Worm (Caenorhabditis elegans): ENCODE results near the gene dnj-22.

Gene dnj-22

ce11 chrV:8481274-8481673, 19.4 kb upstream of the dnj-22 start:
- TF ChIP-seq hnd-1 (tag; optimal IDR thresholded peaks at IDR 0.05) (no peak), scrt-1 (GFP tag; IDR thresholded peaks at IDR 0.05) (no peak), pes-1 (GFP tag; IDR thresholded peaks at IDR 0.05) (no peak)

ce11 chrV:8470906-8471305, 9.0 kb upstream of the dnj-22 start, which contains the start of gene gplb-1:
TSS of gene gplb-1 (minus strand) at chrV:8471242.
- TF ChIP-seq tbx-37 (GFP tag; conservative IDR thresholded peaks at IDR 0.05) (no peak), F13C5.2 (tag; optimal IDR thresholded peaks at IDR 0.05) (no peak), aly-1 (tag; optimal IDR thresholded peaks at IDR 0.05) (no peak), ceh-13 (GFP tag; optimal IDR thresholded peaks at IDR 0.05) (no peak), sea-1 (GFP tag; conservative IDR thresholded peaks at IDR 0.05) (no peak), pes-1 (GFP tag; IDR thresholded peaks at IDR 0.05) (no peak), tbx-11 (GFP tag; IDR thresholded peaks at IDR 0.05) (no peak), hmbx-1 (tag; optimal IDR thresholded peaks at IDR 0.05) (no peak), hmg-4 (GFP tag; optimal IDR thresholded peaks at IDR 0.05) (no peak), hnd-1 (tag; optimal IDR thresholded peaks at IDR 0.05) (no peak), tra-4 (tag; optimal IDR thresholded peaks at IDR 0.05) (no peak)

DNA sequence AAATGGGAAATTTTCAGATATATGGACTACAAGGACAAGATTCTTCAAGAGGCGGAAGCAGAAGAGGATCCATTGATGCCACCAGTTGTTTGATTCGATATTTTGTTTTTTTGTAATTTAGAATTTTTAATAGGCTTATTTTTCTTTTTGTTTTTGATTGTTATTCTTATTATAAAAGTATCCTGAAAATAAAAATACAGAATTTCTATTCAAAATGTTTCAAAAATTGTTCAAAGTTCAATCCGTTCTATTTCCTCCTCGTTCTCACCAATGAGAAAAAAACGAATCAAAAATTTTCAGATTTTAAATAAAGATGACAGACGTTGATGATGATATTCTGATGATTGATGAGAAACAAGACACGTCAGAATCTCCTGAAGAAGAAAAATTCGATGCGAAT, 6.8 kb upstream of the dnj-22 start, which contains the start of gene phf-30:
phf-30 (plus strand) TSS at position 301 of the 400 bp plus-strand sequence.
- TF ChIP-seq aly-1 (tag; optimal IDR thresholded peaks at IDR 0.05) (no peak), hmg-4 (GFP tag; optimal IDR thresholded peaks at IDR 0.05) (no peak), tbx-37 (GFP tag; conservative IDR thresholded peaks at IDR 0.05) (no peak), hmbx-1 (tag; optimal IDR thresholded peaks at IDR 0.05) (no peak), ets-7 (tag; optimal IDR thresholded peaks at IDR 0.05) (no peak), B0310.2 (tag; optimal IDR thresholded peaks at IDR 0.05) (no peak), tbx-11 (GFP tag; IDR thresholded peaks at IDR 0.05) (no peak), scrt-1 (GFP tag; IDR thresholded peaks at IDR 0.05) (no peak), ceh-13 (GFP tag; optimal IDR thresholded peaks at IDR 0.05) (no peak), F13C5.2 (tag; optimal IDR thresholded peaks at IDR 0.05) (no peak), ama-1 (optimal IDR thresholded peaks at IDR 0.05) (no peak), hnd-1 (tag; optimal IDR thresholded peaks at IDR 0.05) (no peak), tra-4 (tag; optimal IDR thresholded peaks at IDR 0.05) (no peak), ceh-36 (tag; optimal IDR thresholded peaks at IDR 0.05) (no peak), sea-1 (GFP tag; conservative IDR thresholded peaks at IDR 0.05) (no peak)

DNA sequence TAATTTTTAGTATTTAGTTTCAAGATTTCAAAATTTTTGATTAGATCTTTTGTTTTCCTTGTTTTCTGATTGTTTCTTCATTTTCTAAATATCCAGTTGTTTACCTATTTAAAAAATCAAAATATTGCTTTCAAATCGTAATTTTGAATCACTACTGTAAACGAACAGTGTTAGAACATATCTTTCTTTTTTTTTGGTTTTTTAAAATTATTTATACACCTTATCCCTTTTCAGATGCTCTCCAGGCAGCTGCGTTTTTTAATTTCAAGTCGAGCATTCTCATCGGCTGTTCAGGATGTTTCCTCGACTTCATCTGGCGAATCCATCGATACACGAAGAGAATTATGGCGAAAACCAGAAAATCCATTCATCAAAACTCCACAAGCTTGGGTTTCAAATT, 5.1 kb upstream of the dnj-22 start, which contains the start of gene mrpl-4:
mrpl-4 (plus strand) TSS at position 235 of the 400 bp plus-strand sequence.
- TF ChIP-seq ama-1 (optimal IDR thresholded peaks at IDR 0.05) (no peak), hnd-1 (tag; optimal IDR thresholded peaks at IDR 0.05) (no peak), ceh-13 (GFP tag; optimal IDR thresholded peaks at IDR 0.05) (no peak), ceh-36 (tag; optimal IDR thresholded peaks at IDR 0.05) (no peak), hmg-4 (GFP tag; optimal IDR thresholded peaks at IDR 0.05) (no peak), hmbx-1 (tag; optimal IDR thresholded peaks at IDR 0.05) (no peak), pes-1 (GFP tag; IDR thresholded peaks at IDR 0.05) (no peak), tbx-11 (GFP tag; IDR thresholded peaks at IDR 0.05) (no peak), aly-1 (tag; optimal IDR thresholded peaks at IDR 0.05) (no peak), tra-4 (tag; optimal IDR thresholded peaks at IDR 0.05) (no peak), flt-1 (GFP tag; IDR thresholded peaks at IDR 0.05) (no peak)

DNA sequence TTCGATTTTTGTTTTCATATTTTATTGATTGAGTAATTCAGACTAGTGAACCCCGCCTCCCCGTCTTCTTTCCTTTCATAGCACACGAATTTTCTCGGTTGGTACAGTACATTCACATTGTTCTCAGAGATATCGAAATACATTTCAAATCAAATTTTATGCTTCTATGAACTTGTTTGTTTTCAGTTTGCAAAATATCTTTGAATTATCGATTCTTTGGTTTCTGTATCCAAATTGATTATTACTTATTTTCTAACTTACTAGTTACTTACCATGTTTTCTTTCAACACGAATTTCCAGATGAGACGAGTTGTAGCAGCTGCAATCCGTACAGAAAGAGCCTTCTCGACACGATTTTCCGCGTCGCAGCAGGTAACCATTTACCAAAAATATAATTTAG, 3.5 kb upstream of the dnj-22 start, which contains the start of gene mrps-2:
mrps-2 (plus strand) TSS at position 301 of the 400 bp plus-strand sequence.
- TF ChIP-seq tbx-11 (GFP tag; IDR thresholded peaks at IDR 0.05) (no peak), ets-7 (tag; optimal IDR thresholded peaks at IDR 0.05) (no peak), ceh-13 (GFP tag; optimal IDR thresholded peaks at IDR 0.05) (no peak), sea-1 (GFP tag; conservative IDR thresholded peaks at IDR 0.05) (no peak)

ce11 chrV:8460800-8461199, 1.1 kb downstream of the dnj-22 start:
- TF ChIP-seq hnd-1 (tag; optimal IDR thresholded peaks at IDR 0.05) = no peak
- no peak for TF ChIP-seq pes-1 (GFP tag; IDR thresholded peaks at IDR 0.05)
- no peak for TF ChIP-seq ceh-36 (tag; optimal IDR thresholded peaks at IDR 0.05)
- no peak for TF ChIP-seq tbx-11 (GFP tag; IDR thresholded peaks at IDR 0.05)
- TF ChIP-seq hmg-4 (GFP tag; optimal IDR thresholded peaks at IDR 0.05) = no peak
- no peak for TF ChIP-seq aly-1 (tag; optimal IDR thresholded peaks at IDR 0.05)
- no peak for TF ChIP-seq ama-1 (optimal IDR thresholded peaks at IDR 0.05)
- no peak for TF ChIP-seq tbx-37 (GFP tag; conservative IDR thresholded peaks at IDR 0.05)
- no peak for TF ChIP-seq ets-7 (tag; optimal IDR thresholded peaks at IDR 0.05)
- no peak for TF ChIP-seq sea-1 (GFP tag; conservative IDR thresholded peaks at IDR 0.05)
- no peak for TF ChIP-seq ceh-13 (GFP tag; optimal IDR thresholded peaks at IDR 0.05)
- no peak for TF ChIP-seq B0310.2 (tag; optimal IDR thresholded peaks at IDR 0.05)
- no peak for TF ChIP-seq scrt-1 (GFP tag; IDR thresholded peaks at IDR 0.05)

ce11 chrV:8460306-8460705, 1.6 kb downstream of the dnj-22 start, which contains the start of gene T23B12.6:
TSS of gene T23B12.6 (minus strand) at chrV:8460419.
- TF ChIP-seq ama-1 (optimal IDR thresholded peaks at IDR 0.05) (no peak), pes-1 (GFP tag; IDR thresholded peaks at IDR 0.05) (no peak), ceh-36 (tag; optimal IDR thresholded peaks at IDR 0.05) (no peak), flt-1 (GFP tag; IDR thresholded peaks at IDR 0.05) (no peak), hmbx-1 (tag; optimal IDR thresholded peaks at IDR 0.05) (no peak), ets-7 (tag; optimal IDR thresholded peaks at IDR 0.05) (no peak), tbx-37 (GFP tag; conservative IDR thresholded peaks at IDR 0.05) (no peak), B0310.2 (tag; optimal IDR thresholded peaks at IDR 0.05) (no peak), aly-1 (tag; optimal IDR thresholded peaks at IDR 0.05) (no peak)

ce11 chrV:8454995-8455446, 6.9 kb downstream of the dnj-22 start, which contains the start of gene T23B12.11:
TSS of gene T23B12.11 (plus strand) at chrV:8455396.
- TF ChIP-seq F13C5.2 (tag; optimal IDR thresholded peaks at IDR 0.05) (no peak), tbx-37 (GFP tag; conservative IDR thresholded peaks at IDR 0.05) (no peak), hnd-1 (tag; optimal IDR thresholded peaks at IDR 0.05) (no peak), ama-1 (optimal IDR thresholded peaks at IDR 0.05) (no peak), aly-1 (tag; optimal IDR thresholded peaks at IDR 0.05) (no peak), sea-1 (GFP tag; conservative IDR thresholded peaks at IDR 0.05) (no peak), pes-1 (GFP tag; IDR thresholded peaks at IDR 0.05) (no peak), B0310.2 (tag; optimal IDR thresholded peaks at IDR 0.05) (no peak), ceh-13 (GFP tag; optimal IDR thresholded peaks at IDR 0.05) (no peak), flt-1 (GFP tag; IDR thresholded peaks at IDR 0.05) (no peak), tra-4 (tag; optimal IDR thresholded peaks at IDR 0.05) (no peak), ceh-36 (tag; optimal IDR thresholded peaks at IDR 0.05) (no peak)

Data from whole organism, early embryonic.